Worm (Caenorhabditis elegans) whole organism, L1 larva: ENCODE results near the gene fipr-2.

Experiments used
- C04F5.9 ChIP-seq: sonication (generic microtip); optimal IDR thresholded peaks from 2 replicates; lab custom pipeline; 2016; ENCODE audit warnings: missing genetic modification characterization, missing compliant biosample characterization
- C34B4.2 ChIP-seq: sonication (generic microtip); optimal IDR thresholded peaks from 2 replicates; lab custom pipeline; 2017; ENCODE audit warnings: mild to moderate bottlenecking, missing genetic modification characterization, missing compliant biosample characterization
- F16B12.6 ChIP-seq: fragments of 150-350 bp; optimal IDR thresholded peaks from 2 replicates; lab custom pipeline; 2014; ENCODE audit warnings: missing biosample characterization, missing genetic modification characterization
- Y116A8C.19 ChIP-seq: sonication (generic microtip); optimal IDR thresholded peaks from 2 replicates; lab custom pipeline; 2016; ENCODE audit warnings: missing compliant biosample characterization, missing genetic modification characterization, borderline replicate concordance
- aha-1 ChIP-seq: fragments of 150-350 bp; optimal IDR thresholded peaks from 2 replicates; lab custom pipeline; 2014; ENCODE audit warnings: missing biosample characterization, missing genetic modification characterization
- blmp-1 ChIP-seq: fragments of 150-350 bp; optimal IDR thresholded peaks from 2 replicates; lab custom pipeline; 2014; ENCODE audit warnings: missing biosample characterization, missing genetic modification characterization
- ceh-90 ChIP-seq: sonication (generic microtip); optimal IDR thresholded peaks from 2 replicates; lab custom pipeline; 2016; ENCODE audit warnings: missing genetic modification characterization, missing compliant biosample characterization
- ces-1 ChIP-seq: fragments of 150-350 bp; optimal IDR thresholded peaks from 2 replicates; lab custom pipeline; 2014; ENCODE audit warnings: missing biosample characterization, missing genetic modification reagents, missing genetic modification characterization
- dpl-1 ChIP-seq, 3 experiments: fragments of 150-350 bp in 2 of 3; sonication (generic microtip) in 1 of 3; optimal IDR thresholded peaks; 2 replicates each; lab custom pipeline; 2014 to 2017; ENCODE audit warnings: missing biosample characterization in 3 of 3, missing genetic modification characterization in 3 of 3, missing genetic modification reagents in 3 of 3
- efl-1 ChIP-seq, 4 experiments: fragments of 150-350 bp; optimal IDR thresholded peaks in 3 of 4; peaks in 1 of 4; 1 replicate in 1 of 4; 2 replicates in 3 of 4; lab custom pipeline; 2014; ENCODE audit warnings: missing biosample characterization in 2 of 4, missing genetic modification characterization in 2 of 4, missing genetic modification reagents in 2 of 4
- efl-3 ChIP-seq: fragments of 200-800 bp; sonication (Bioruptor generic); optimal IDR thresholded peaks from 2 replicates; lab custom pipeline; 2018; ENCODE audit warnings: mild to moderate bottlenecking, missing genetic modification characterization, missing compliant biosample characterization
- egl-13 ChIP-seq: sonication (generic microtip); optimal IDR thresholded peaks from 2 replicates; lab custom pipeline; 2016; ENCODE audit warnings: missing genotype, missing genetic modification reagents, missing genetic modification characterization, missing compliant biosample characterization
- fkh-10 ChIP-seq: sonication (generic microtip); optimal IDR thresholded peaks from 2 replicates; lab custom pipeline; 2017; ENCODE audit warnings: missing biosample characterization, missing genetic modification reagents, missing genetic modification characterization
- fkh-4 ChIP-seq: sonication (generic microtip); optimal IDR thresholded peaks from 2 replicates; lab custom pipeline; 2016; ENCODE audit warnings: missing compliant biosample characterization, missing genetic modification characterization, borderline replicate concordance
- hlh-17 ChIP-seq: fragments of 200-800 bp; sonication (Bioruptor generic); optimal IDR thresholded peaks from 2 replicates; lab custom pipeline; 2018; ENCODE audit warnings: missing genetic modification characterization, mild to moderate bottlenecking, missing compliant biosample characterization, moderate library complexity, borderline replicate concordance
- lin-13 ChIP-seq: fragments of 150-350 bp; optimal IDR thresholded peaks from 2 replicates; lab custom pipeline; 2014; ENCODE audit warnings: missing biosample characterization, missing genetic modification reagents, missing genetic modification characterization
- lin-14 ChIP-seq: fragments of 200-800 bp; sonication (Bioruptor generic); optimal IDR thresholded peaks from 2 replicates; lab custom pipeline; 2018; ENCODE audit warnings: mild to moderate bottlenecking, missing genetic modification characterization, moderate library complexity, missing compliant biosample characterization
- lin-15B ChIP-seq: fragments of 150-350 bp; sonication (generic microtip); optimal IDR thresholded peaks from 3 replicates; lab custom pipeline; 2014; ENCODE audit warnings: missing biosample characterization, missing genetic modification characterization
- lin-35 ChIP-seq, 2 experiments: fragments of 150-350 bp; optimal IDR thresholded peaks; 2 replicates each; lab custom pipeline; 2014; ENCODE audit warnings: missing biosample characterization in 2 of 2, missing genetic modification characterization in 2 of 2, missing genetic modification reagents in 2 of 2
- lin-39 ChIP-seq: fragments of 150-350 bp; optimal IDR thresholded peaks from 2 replicates; lab custom pipeline; 2014; ENCODE audit warnings: missing biosample characterization, missing genetic modification reagents, missing genetic modification characterization
- lsy-2 ChIP-seq, 2 experiments: fragments of 150-350 bp; optimal IDR thresholded peaks; 2 replicates each; lab custom pipeline; 2014; ENCODE audit warnings: missing biosample characterization in 2 of 2, missing genetic modification characterization in 2 of 2
- mdl-1 ChIP-seq, 2 experiments: fragments of 150-350 bp; optimal IDR thresholded peaks; 2 replicates each; lab custom pipeline; 2014 to 2017; ENCODE audit warnings: missing biosample characterization in 2 of 2, missing genetic modification characterization in 2 of 2, inconsistent platforms in 1 of 2
- mef-2 ChIP-seq: fragments of 150-350 bp; optimal IDR thresholded peaks from 2 replicates; lab custom pipeline; 2014; ENCODE audit warnings: missing biosample characterization, missing genetic modification characterization
- nhr-12 ChIP-seq: sonication (generic microtip); optimal IDR thresholded peaks from 2 replicates; lab custom pipeline; 2017; ENCODE audit warnings: missing biosample characterization, missing genetic modification characterization
- nhr-19 ChIP-seq: fragments of 200-800 bp; sonication (Bioruptor generic); conservative IDR thresholded peaks from 2 replicates; pipeline ENCODE4 v1.3.6; 2022; ENCODE audit warnings: missing genetic modification characterization, missing compliant biosample characterization
- nhr-20 ChIP-seq: sonication (generic microtip); optimal IDR thresholded peaks from 2 replicates; lab custom pipeline; 2016; ENCODE audit warnings: mild to moderate bottlenecking, missing genetic modification characterization, missing compliant biosample characterization
- nhr-237 ChIP-seq: fragments of 150-350 bp; optimal IDR thresholded peaks from 2 replicates; lab custom pipeline; 2014; ENCODE audit warnings: missing biosample characterization, missing genetic modification characterization
- nhr-71 ChIP-seq: sonication (generic microtip); optimal IDR thresholded peaks from 2 replicates; lab custom pipeline; 2016; ENCODE audit warnings: mild to moderate bottlenecking, missing genetic modification characterization, moderate library complexity, missing compliant biosample characterization
- nhr-76 ChIP-seq: sonication (generic microtip); optimal IDR thresholded peaks from 2 replicates; lab custom pipeline; 2017; ENCODE audit warnings: missing biosample characterization, missing genetic modification characterization
- nhr-85 ChIP-seq: sonication (generic microtip); peaks from one replicate; lab custom pipeline; 2016; ENCODE audit warnings: missing genetic modification characterization, inconsistent platforms, missing compliant biosample characterization
- nhr-90 ChIP-seq: sonication (generic microtip); optimal IDR thresholded peaks from 2 replicates; lab custom pipeline; 2016; ENCODE audit warnings: mild to moderate bottlenecking, missing genetic modification characterization, missing compliant biosample characterization; ENCODE audit not compliant: poor library complexity
- pag-3 ChIP-seq: sonication (generic microtip); optimal IDR thresholded peaks from 2 replicates; lab custom pipeline; 2017; ENCODE audit warnings: missing genetic modification characterization, mild to moderate bottlenecking, missing compliant biosample characterization, antibody characterized with exemption, borderline replicate concordance; ENCODE audit not compliant: insufficient read depth
- pax-3 ChIP-seq: fragments of 200-800 bp; sonication (Bioruptor generic); optimal IDR thresholded peaks from 2 replicates; lab custom pipeline; 2018; ENCODE audit warnings: mild to moderate bottlenecking, missing genetic modification characterization, moderate library complexity, missing compliant biosample characterization
- rnt-1 ChIP-seq: sonication (generic microtip); optimal IDR thresholded peaks from 2 replicates; lab custom pipeline; 2016; ENCODE audit warnings: mild to moderate bottlenecking, missing genetic modification characterization, moderate library complexity, missing compliant biosample characterization
- snpc-4 ChIP-seq: fragments of 150-350 bp; optimal IDR thresholded peaks from 2 replicates; lab custom pipeline; 2014; ENCODE audit warnings: missing biosample characterization, missing genetic modification characterization
- snu-23 ChIP-seq: sonication (generic microtip); optimal IDR thresholded peaks from 2 replicates; lab custom pipeline; 2016; ENCODE audit warnings: missing genetic modification characterization, missing compliant biosample characterization
- sox-4 ChIP-seq: sonication (generic microtip); optimal IDR thresholded peaks from 2 replicates; lab custom pipeline; 2016; ENCODE audit warnings: missing genetic modification characterization, missing compliant biosample characterization
- tbx-2 ChIP-seq: sonication (generic microtip); optimal IDR thresholded peaks from 2 replicates; lab custom pipeline; 2016; ENCODE audit warnings: missing genetic modification characterization, missing compliant biosample characterization
- unc-130 ChIP-seq: fragments of 150-350 bp; optimal IDR thresholded peaks from 2 replicates; lab custom pipeline; 2017; ENCODE audit warnings: missing biosample characterization, missing genetic modification characterization, inconsistent platforms
- unc-62 ChIP-seq: fragments of 150-350 bp; optimal IDR thresholded peaks from 2 replicates; lab custom pipeline; 2014; ENCODE audit warnings: missing biosample characterization, missing genetic modification reagents, missing genetic modification characterization
- unc-86 ChIP-seq: sonication (generic microtip); optimal IDR thresholded peaks from 2 replicates; lab custom pipeline; 2016; ENCODE audit warnings: missing genetic modification characterization, missing compliant biosample characterization
- unc-98 ChIP-seq: fragments of 200-800 bp; sonication (Bioruptor generic); IDR thresholded peaks from 2 replicates; pipeline ENCODE4 v1.3.6; 2022; ENCODE audit warnings: missing genetic modification characterization, missing compliant biosample characterization
- vab-15 ChIP-seq: sonication (generic microtip); optimal IDR thresholded peaks from 2 replicates; lab custom pipeline; 2017; ENCODE audit warnings: missing genotype, mild to moderate bottlenecking, missing genetic modification characterization, missing compliant biosample characterization
- zag-1 ChIP-seq: fragments of 150-350 bp; optimal IDR thresholded peaks from 2 replicates; lab custom pipeline; 2014; ENCODE audit warnings: missing biosample characterization, missing genetic modification characterization
- ztf-11 ChIP-seq, 2 experiments: sonication (generic microtip); optimal IDR thresholded peaks; 2 replicates each; lab custom pipeline; 2016 to 2017; ENCODE audit warnings: missing genetic modification characterization in 2 of 2, missing biosample characterization in 1 of 2, missing compliant biosample characterization in 1 of 2

The fipr-2 gene

ce11 chrV:12331820-12332219, 33.3 kb upstream of the fipr-2 start (continued):
- TF ChIP-seq lin-35 (GFP tag; optimal IDR thresholded peaks at IDR 0.05; lab: Kevin White, UChicago) = peak; percentile 30 to 45
- TF ChIP-seq unc-86 (tag; lab: Kevin White, UChicago) = no peak
- peak in 1 of 2 experiments; percentile 42 for TF ChIP-seq mdl-1 (tag; optimal IDR thresholded peaks at IDR 0.05; lab: Kevin White, UChicago)
- no peak for TF ChIP-seq tbx-2 (tag; lab: Kevin White, UChicago)
- TF ChIP-seq nhr-90 = peak; percentile 29
- peak in 1 of 2 experiments; percentile 43 for TF ChIP-seq efl-1 (optimal IDR thresholded peaks at IDR 0.05; lab: Kevin White, UChicago)
- peak; percentile 29 to 94 for TF ChIP-seq efl-1 (GFP tag; optimal IDR thresholded peaks at IDR 0.05 in 1 of 2; lab: Kevin White, UChicago)
- no peak for TF ChIP-seq ceh-90 (tag; lab: Kevin White, UChicago)
- no peak for TF ChIP-seq unc-62 (GFP tag; lab: Kevin White, UChicago)
- TF ChIP-seq vab-15 (tag; lab: Kevin White, UChicago) = no peak
- TF ChIP-seq lsy-2 (tag; optimal IDR thresholded peaks at IDR 0.05; lab: Kevin White, UChicago) = peak; percentile 29 to 51

ce11 chrV:12334387-12334786, 30.8 kb upstream of the fipr-2 start:
- TF ChIP-seq lin-14 (GFP tag; lab: Kevin White, UChicago) (peak; percentile 62), rnt-1 (tag; lab: Kevin White, UChicago) (peak; percentile 61), aha-1 (tag; lab: Kevin White, UChicago) (no peak), ztf-11 (tag; optimal IDR thresholded peaks at IDR 0.05; lab: Kevin White, UChicago) (no peak), unc-130 (peak; percentile 2), nhr-71 (tag; lab: Kevin White, UChicago) (peak; percentile 57), nhr-19 (GFP tag; lab: Robert Waterston, UW) (0 out of 2 replicates have a peak, but pooled peaks have one; percentile 13), lsy-2 (tag; optimal IDR thresholded peaks at IDR 0.05; lab: Kevin White, UChicago) (peak in 1 of 2 experiments; percentile 23)

- TF ChIP-seq unc-98 (GFP tag; lab: Robert Waterston, UW) (no peak), nhr-85 (tag; lab: Kevin White, UChicago) (no peak), sox-4 (tag; lab: Kevin White, UChicago) (no peak), ces-1 (GFP tag; lab: Kevin White, UChicago) (no peak), blmp-1 (tag; lab: Kevin White, UChicago) (no peak), hlh-17 (GFP tag; lab: Kevin White, UChicago) (no peak), efl-3 (GFP tag; lab: Kevin White, UChicago) (no peak), fkh-10 (GFP tag; lab: Kevin White, UChicago) (no peak), dpl-1 (GFP tag; optimal IDR thresholded peaks at IDR 0.05; lab: Kevin White, UChicago) (no peak), lin-13 (GFP tag; lab: Kevin White, UChicago) (no peak)
Observed at ce11 chrV:12337894-12338293, 27.3 kb upstream of the fipr-2 start, which contains the start of gene twk-13. TSS of gene twk-13 (minus strand) at chrV:12337994.

ce11 chrV:12343419-12343969, 21.7 kb upstream of the fipr-2 start, which contains the start of gene tomm-20:
TSS of gene tomm-20 (minus strand) at chrV:12343469.
- TF ChIP-seq lin-39 (tag; lab: Kevin White, UChicago) (peak; percentile 95), pag-3 (tag; lab: Kevin White, UChicago) (peak; percentile 52), fkh-4 (peak; percentile 65), pax-3 (peak; percentile 95), lin-15B (tag; lab: Kevin White, UChicago) (peak; percentile 84), snpc-4 (tag; lab: Kevin White, UChicago) (peak; percentile 90), unc-62 (GFP tag; lab: Kevin White, UChicago) (no peak), nhr-20 (tag; lab: Kevin White, UChicago) (peak; percentile 95), nhr-237 (peak; percentile 74), blmp-1 (tag; lab: Kevin White, UChicago) (peak; percentile 87), nhr-19 (GFP tag; lab: Robert Waterston, UW) (peak; percentile 96), zag-1 (tag; lab: Kevin White, UChicago) (peak; percentile 68), C04F5.9 (tag; lab: Kevin White, UChicago) (peak; percentile 62), nhr-76 (tag; lab: Kevin White, UChicago) (no peak), C34B4.2 (peak; percentile 34), F16B12.6 (tag; lab: Kevin White, UChicago) (peak; percentile 52), egl-13 (tag; lab: Kevin White, UChicago) (peak; percentile 91), mef-2 (tag; lab: Kevin White, UChicago) (peak; percentile 59), snu-23 (peak; percentile 96), unc-98 (GFP tag; lab: Robert Waterston, UW) (peak; percentile 55; the same call in 1 of the 2 replicates), Y116A8C.19 (no peak), nhr-12 (no peak)
